Fruit fly (Drosophila melanogaster): ENCODE measurements around the gene CG17292.

DNA sequence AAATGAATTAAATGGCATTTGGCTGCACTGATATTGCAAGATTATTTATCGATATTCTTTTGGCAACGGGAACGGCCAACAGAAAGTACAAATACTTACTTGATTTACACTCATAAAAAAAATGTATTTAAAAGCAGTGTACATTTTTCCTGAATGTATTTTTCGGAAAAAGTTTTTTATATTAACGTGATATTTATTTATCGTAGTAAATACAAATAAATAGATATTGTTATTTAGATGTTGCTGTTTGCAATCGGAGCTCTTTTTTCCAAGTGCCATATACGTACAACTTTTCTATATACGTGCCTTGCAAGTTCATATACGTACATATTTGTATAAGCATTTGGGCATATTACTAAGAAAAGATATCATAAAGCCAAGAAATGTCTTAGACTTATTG is 18.9 kb upstream of the CG17292 start:
- TF ChIP-seq Xbp1 (GFP tag; optimal IDR thresholded peaks at IDR 0.05) = no peak
- no peak for TF ChIP-seq GATAe (GFP tag; conservative IDR thresholded peaks at IDR 0.05)
- no peak for TF ChIP-seq CG14860 (GFP tag; IDR thresholded peaks at IDR 0.05; ENCODE audit: partially characterized antibody)
- no peak for TF ChIP-seq sqz (GFP tag; optimal IDR thresholded peaks at IDR 0.05)
- no peak for TF ChIP-seq sob (GFP tag; IDR thresholded peaks at IDR 0.05)
- no peak for TF ChIP-seq Gsc (GFP tag; IDR thresholded peaks at IDR 0.05)
- no peak for TF ChIP-seq Drgx (GFP tag; IDR thresholded peaks at IDR 0.05)
- TF ChIP-seq lola (GFP tag; optimal IDR thresholded peaks at IDR 0.05) = no peak
- TF ChIP-seq CG12391 (tag; optimal IDR thresholded peaks at IDR 0.05) = no peak
- TF ChIP-seq tap (tag; optimal IDR thresholded peaks at IDR 0.05) = no peak
- no peak for TF ChIP-seq toy (GFP tag; IDR thresholded peaks at IDR 0.05)
- no peak for TF ChIP-seq fd96Cb (tag; optimal IDR thresholded peaks at IDR 0.05)
- no peak for TF ChIP-seq CG17568 (GFP tag; optimal IDR thresholded peaks at IDR 0.05)
